Worm (Caenorhabditis elegans) whole organism, L2 larva: Measurements from ENCODE around the gene cdh-7.

Source experiments
- C34F6.9 ChIP-seq: fragments of 150-350 bp; optimal IDR thresholded peaks from 2 replicates; lab custom pipeline; 2014; ENCODE audit warnings: missing biosample characterization, missing genetic modification characterization
- F13H6.1 ChIP-seq: sonication (generic microtip); optimal IDR thresholded peaks from 2 replicates; lab custom pipeline; 2016; ENCODE audit warnings: missing genetic modification characterization, missing compliant biosample characterization
- R02D3.7 ChIP-seq: fragments of 150-350 bp; optimal IDR thresholded peaks from 2 replicates; lab custom pipeline; 2014; ENCODE audit warnings: missing biosample characterization, missing genetic modification characterization
- Y55F3AM.14 ChIP-seq: fragments of 200-800 bp; sonication (Bioruptor generic); optimal IDR thresholded peaks from 2 replicates; lab custom pipeline; 2018; ENCODE audit warnings: mild to moderate bottlenecking, missing genetic modification characterization, missing compliant biosample characterization
- ZK546.5 ChIP-seq: sonication (generic microtip); optimal IDR thresholded peaks from 2 replicates; lab custom pipeline; 2017; ENCODE audit warnings: missing biosample characterization, missing genetic modification characterization
- alr-1 ChIP-seq: fragments of 150-350 bp; optimal IDR thresholded peaks from 2 replicates; lab custom pipeline; 2014; ENCODE audit warnings: missing biosample characterization, missing genetic modification characterization
- aly-2 ChIP-seq: fragments of 150-350 bp; optimal IDR thresholded peaks from 2 replicates; lab custom pipeline; 2014; ENCODE audit warnings: missing biosample characterization, missing genetic modification characterization
- ama-1 ChIP-seq: fragments of 150-350 bp; optimal IDR thresholded peaks from 2 replicates; lab custom pipeline; 2018; ENCODE audit warnings: inconsistent platforms
- blmp-1 ChIP-seq: sonication (generic microtip); optimal IDR thresholded peaks from 2 replicates; lab custom pipeline; 2017; ENCODE audit warnings: missing genetic modification characterization, mild to moderate bottlenecking, missing compliant biosample characterization, antibody characterized with exemption, moderate library complexity; ENCODE audit not compliant: insufficient read depth
- ceh-16 ChIP-seq: fragments of 150-350 bp; optimal IDR thresholded peaks from 2 replicates; lab custom pipeline; 2014; ENCODE audit warnings: missing biosample characterization, missing genetic modification characterization
- ceh-82 ChIP-seq: fragments of 150-350 bp; optimal IDR thresholded peaks from 2 replicates; lab custom pipeline; 2014; ENCODE audit warnings: missing biosample characterization, missing genetic modification characterization
- crh-2 ChIP-seq: sonication (generic microtip); optimal IDR thresholded peaks from 2 replicates; lab custom pipeline; 2017; ENCODE audit warnings: missing biosample characterization, missing genetic modification characterization
- dmd-4 ChIP-seq: sonication (generic microtip); optimal IDR thresholded peaks from 2 replicates; lab custom pipeline; 2017; ENCODE audit warnings: missing biosample characterization, missing genetic modification characterization
- egl-27 ChIP-seq: sonication (generic microtip); optimal IDR thresholded peaks from 3 replicates; lab custom pipeline; 2017; ENCODE audit warnings: missing biosample characterization, missing genetic modification reagents, missing genetic modification characterization
- elt-1 ChIP-seq: fragments of 150-350 bp; optimal IDR thresholded peaks from 2 replicates; lab custom pipeline; 2014; ENCODE audit warnings: missing biosample characterization, missing genetic modification characterization
- elt-3 ChIP-seq: sonication (generic microtip); optimal IDR thresholded peaks from 2 replicates; lab custom pipeline; 2017; ENCODE audit warnings: missing biosample characterization, missing genetic modification characterization
- fos-1 ChIP-seq: fragments of 150-350 bp; optimal IDR thresholded peaks from 2 replicates; lab custom pipeline; 2014; ENCODE audit warnings: missing biosample characterization, missing genetic modification characterization
- gmeb-1 ChIP-seq: fragments of 150-350 bp; optimal IDR thresholded peaks from 2 replicates; lab custom pipeline; 2014; ENCODE audit warnings: missing biosample characterization, missing genetic modification characterization
- lin-11 ChIP-seq: fragments of 150-350 bp; sonication (generic microtip); optimal IDR thresholded peaks from 2 replicates; lab custom pipeline; 2014; ENCODE audit warnings: missing biosample characterization, missing genetic modification characterization, inconsistent platforms, mixed read lengths
- lin-13 ChIP-seq: fragments of 150-350 bp; optimal IDR thresholded peaks from 2 replicates; lab custom pipeline; 2014; ENCODE audit warnings: missing biosample characterization, missing genetic modification reagents, missing genetic modification characterization
- lin-39 ChIP-seq: fragments of 150-350 bp; optimal IDR thresholded peaks from 2 replicates; lab custom pipeline; 2014; ENCODE audit warnings: missing biosample characterization, missing genetic modification reagents, missing genetic modification characterization
- lsy-2 ChIP-seq, 2 experiments: fragments of 150-350 bp in 1 of 2; sonication (generic microtip) in 1 of 2; optimal IDR thresholded peaks; 2 replicates each; lab custom pipeline; 2014 to 2017; ENCODE audit warnings: missing biosample characterization in 2 of 2, missing genetic modification characterization in 2 of 2
- mab-5 ChIP-seq: fragments of 150-350 bp; optimal IDR thresholded peaks from 2 replicates; lab custom pipeline; 2014; ENCODE audit warnings: missing biosample characterization, missing genetic modification characterization
- mbf-1 ChIP-seq: sonication (generic microtip); optimal IDR thresholded peaks from 2 replicates; lab custom pipeline; 2017; ENCODE audit warnings: missing biosample characterization, missing genetic modification characterization
- mdl-1 ChIP-seq, 2 experiments: fragments of 150-350 bp in 1 of 2; sonication (generic microtip) in 1 of 2; optimal IDR thresholded peaks; 2 replicates each; lab custom pipeline; 2017; ENCODE audit warnings: missing biosample characterization in 2 of 2, missing genetic modification characterization in 2 of 2
- nhr-10 ChIP-seq: sonication (generic microtip); optimal IDR thresholded peaks from 2 replicates; lab custom pipeline; 2017; ENCODE audit warnings: missing biosample characterization, missing genetic modification characterization
- nhr-11 ChIP-seq: fragments of 150-350 bp; optimal IDR thresholded peaks from 2 replicates; lab custom pipeline; 2014; ENCODE audit warnings: missing biosample characterization, missing genetic modification characterization
- nhr-12 ChIP-seq: fragments of 150-350 bp; optimal IDR thresholded peaks from 2 replicates; lab custom pipeline; 2014; ENCODE audit warnings: missing biosample characterization, missing genetic modification characterization
- nhr-129 ChIP-seq: fragments of 150-350 bp; optimal IDR thresholded peaks from 2 replicates; lab custom pipeline; 2014; ENCODE audit warnings: missing biosample characterization, missing genetic modification characterization
- nhr-21 ChIP-seq: fragments of 150-350 bp; optimal IDR thresholded peaks from 2 replicates; lab custom pipeline; 2014; ENCODE audit warnings: missing biosample characterization, missing genetic modification characterization
- nhr-23 ChIP-seq: fragments of 150-350 bp; optimal IDR thresholded peaks from 2 replicates; lab custom pipeline; 2014; ENCODE audit warnings: missing biosample characterization, missing genetic modification reagents, missing genetic modification characterization
- nhr-237 ChIP-seq: fragments of 150-350 bp; optimal IDR thresholded peaks from 2 replicates; lab custom pipeline; 2014; ENCODE audit warnings: missing biosample characterization, missing genetic modification characterization
- nhr-25 ChIP-seq: fragments of 150-350 bp; sonication (generic microtip); optimal IDR thresholded peaks from 3 replicates; lab custom pipeline; 2014; ENCODE audit warnings: missing biosample characterization, missing genetic modification characterization
- nhr-6 ChIP-seq: fragments of 150-350 bp; optimal IDR thresholded peaks from 2 replicates; lab custom pipeline; 2014; ENCODE audit warnings: missing biosample characterization, missing genetic modification characterization
- nhr-77 ChIP-seq: fragments of 150-350 bp; optimal IDR thresholded peaks from 2 replicates; lab custom pipeline; 2014; ENCODE audit warnings: missing biosample characterization, missing genetic modification characterization
- peb-1 ChIP-seq: fragments of 150-350 bp; optimal IDR thresholded peaks from 2 replicates; lab custom pipeline; 2014; ENCODE audit warnings: missing biosample characterization, missing genetic modification characterization
- sem-4 ChIP-seq: fragments of 150-350 bp; optimal IDR thresholded peaks from 2 replicates; lab custom pipeline; 2014; ENCODE audit warnings: missing biosample characterization, missing genetic modification reagents, missing genetic modification characterization
- skn-1 ChIP-seq: sonication (generic microtip); optimal IDR thresholded peaks from 2 replicates; lab custom pipeline; 2017; ENCODE audit warnings: missing biosample characterization, missing genetic modification characterization
- sma-3 ChIP-seq: sonication (generic microtip); optimal IDR thresholded peaks from 2 replicates; lab custom pipeline; 2016; ENCODE audit warnings: missing genetic modification reagents, missing genetic modification characterization, missing compliant biosample characterization
- sma-9 ChIP-seq, 2 experiments: fragments of 150-350 bp in 1 of 2; sonication (generic microtip) in 1 of 2; optimal IDR thresholded peaks; 2 replicates each; lab custom pipeline; 2014 to 2016; ENCODE audit warnings: missing genetic modification characterization in 2 of 2, mild to moderate bottlenecking in 1 of 2, missing biosample characterization in 1 of 2, missing compliant biosample characterization in 1 of 2, missing genetic modification reagents in 1 of 2, moderate library complexity in 1 of 2
- snpc-4 ChIP-seq: fragments of 150-350 bp; optimal IDR thresholded peaks from 2 replicates; lab custom pipeline; 2014; ENCODE audit warnings: missing biosample characterization, missing genetic modification characterization
- unc-39 ChIP-seq: fragments of 150-350 bp; optimal IDR thresholded peaks from 2 replicates; lab custom pipeline; 2014; ENCODE audit warnings: missing biosample characterization, missing genetic modification characterization
- unc-55 ChIP-seq: fragments of 150-350 bp; sonication (generic microtip); optimal IDR thresholded peaks from 3 replicates; lab custom pipeline; 2014; ENCODE audit warnings: missing biosample characterization, missing genetic modification reagents, missing genetic modification characterization
- unc-62 ChIP-seq: fragments of 150-350 bp; optimal IDR thresholded peaks from 2 replicates; lab custom pipeline; 2014; ENCODE audit warnings: missing biosample characterization, missing genetic modification reagents, missing genetic modification characterization
- zag-1 ChIP-seq: fragments of 150-350 bp; optimal IDR thresholded peaks from 2 replicates; lab custom pipeline; 2014; ENCODE audit warnings: missing biosample characterization, missing genetic modification characterization
- ztf-1 ChIP-seq: fragments of 200-800 bp; sonication (Bioruptor generic); conservative IDR thresholded peaks from 2 replicates; pipeline ENCODE4 v1.3.6; 2022; ENCODE audit warnings: missing genetic modification characterization, missing compliant biosample characterization
- ztf-11 ChIP-seq: sonication (generic microtip); optimal IDR thresholded peaks from 2 replicates; lab custom pipeline; 2017; ENCODE audit warnings: missing biosample characterization, missing genetic modification characterization
- ztf-4 ChIP-seq: fragments of 150-350 bp; optimal IDR thresholded peaks from 2 replicates; lab custom pipeline; 2014; ENCODE audit warnings: missing biosample characterization, missing genetic modification characterization

The cdh-7 gene

ce11 chrII:14843016-14843415 is at the start of gene cdh-7:
Gene cdh-7 (plus strand): TSS chrII:14843229.
- TF ChIP-seq mbf-1 = no peak
- no peak for TF ChIP-seq mab-5 (tag; lab: Kevin White, UChicago)

- TF ChIP-seq ceh-82 (tag; lab: Kevin White, UChicago) (peak; percentile 41), nhr-77 (tag; lab: Kevin White, UChicago) (peak; percentile 82), dmd-4 (tag; lab: Kevin White, UChicago) (peak; percentile 22), F13H6.1 (peak; percentile 95), gmeb-1 (peak; percentile 98), sma-9 (GFP tag; optimal IDR thresholded peaks at IDR 0.05; lab: Kevin White, UChicago) (peak; percentile 96), sma-9 (tag; optimal IDR thresholded peaks at IDR 0.05; lab: Kevin White, UChicago) (no peak), nhr-21 (tag; lab: Kevin White, UChicago) (peak; percentile 88), R02D3.7 (tag; lab: Kevin White, UChicago) (peak; percentile 38), lin-13 (GFP tag; lab: Kevin White, UChicago) (peak; percentile 94), Y55F3AM.14 (GFP tag; lab: Kevin White, UChicago) (no peak), nhr-25 (tag; lab: Kevin White, UChicago) (peak; percentile 86), ama-1 (no peak), nhr-129 (tag; lab: Kevin White, UChicago) (peak; percentile 81), ztf-11 (tag; lab: Kevin White, UChicago) (no peak), sem-4 (tag; lab: Kevin White, UChicago) (peak; percentile 84), nhr-237 (tag; lab: Kevin White, UChicago) (no peak), unc-39 (no peak), elt-3 (no peak), nhr-6 (tag; lab: Kevin White, UChicago) (peak; percentile 80), ztf-4 (tag; lab: Kevin White, UChicago) (peak; percentile 90), mab-5 (tag; lab: Kevin White, UChicago) (peak; percentile 78), peb-1 (tag; lab: Kevin White, UChicago) (no peak), aly-2 (no peak), ceh-16 (tag; lab: Kevin White, UChicago) (peak; percentile 65), alr-1 (tag; lab: Kevin White, UChicago) (no peak), snpc-4 (tag; lab: Kevin White, UChicago) (peak; percentile 93), mbf-1 (no peak), skn-1 (peak; percentile 15), zag-1 (peak; percentile 74), blmp-1 (tag; lab: Kevin White, UChicago) (peak; percentile 75), egl-27 (tag; lab: Kevin White, UChicago) (peak; percentile 80), lin-39 (no peak), mdl-1 (tag; optimal IDR thresholded peaks at IDR 0.05; lab: Kevin White, UChicago) (peak in 1 of 2 experiments; percentile 59), lsy-2 (tag; optimal IDR thresholded peaks at IDR 0.05; lab: Kevin White, UChicago) (peak; percentile 88 to 95), unc-62 (GFP tag; lab: Kevin White, UChicago) (no peak), nhr-11 (tag; lab: Kevin White, UChicago) (no peak), crh-2 (tag; lab: Kevin White, UChicago) (peak; percentile 94), sma-3 (GFP tag; lab: Kevin White, UChicago) (peak; percentile 95), nhr-10 (tag; lab: Kevin White, UChicago) (peak; percentile 17), nhr-12 (tag; lab: Kevin White, UChicago) (no peak), ZK546.5 (tag; lab: Kevin White, UChicago) (peak; percentile 38), unc-55 (peak; percentile 98), ztf-1 (GFP tag; lab: Robert Waterston, UW) (no peak), fos-1 (peak; percentile 78), C34F6.9 (tag; lab: Kevin White, UChicago) (peak; percentile 95), lin-11 (tag; lab: Kevin White, UChicago) (peak; percentile 97), nhr-23 (tag; lab: Kevin White, UChicago) (no peak), elt-1 (tag; lab: Kevin White, UChicago) (no peak)
These were observed 48.0 kb upstream of the cdh-7 start, which contains the start of gene eif-3.B for ce11 chrII:14794935-14795454. Gene eif-3.B (plus strand): TSS chrII:14795404.
